Worm (Caenorhabditis elegans): Measurements from ENCODE around the gene best-14.

Gene best-14

ce11 chrV:10556362-10556761 is 1.4 kb upstream of the best-14 start:
- no peak for TF ChIP-seq unc-62 (GFP tag; optimal IDR thresholded peaks at IDR 0.05)

- no peak for TF ChIP-seq unc-62 (GFP tag; optimal IDR thresholded peaks at IDR 0.05)
Measured at ce11 chrV:10557094-10557493, 682 bp upstream of the best-14 start.

ce11 chrV:10560621-10561020 is 2.8 kb downstream of the best-14 start, which contains the start of gene col-152:
TSS of gene col-152 (plus strand) at chrV:10560921.
- no peak for TF ChIP-seq unc-62 (GFP tag; optimal IDR thresholded peaks at IDR 0.05)

ce11 chrV:10561632-10562031 is 3.9 kb downstream of the best-14 start:
- no peak for TF ChIP-seq unc-62 (GFP tag; optimal IDR thresholded peaks at IDR 0.05)

- no peak for TF ChIP-seq unc-62 (GFP tag; optimal IDR thresholded peaks at IDR 0.05)
Measured at ce11 chrV:10562817-10563216, 5.0 kb downstream of the best-14 start.

- TF ChIP-seq unc-62 (GFP tag; optimal IDR thresholded peaks at IDR 0.05): no peak
Measured at ce11 chrV:10564140-10564539, 6.4 kb downstream of the best-14 start.

ce11 chrV:10564830-10565365 is 7.1 kb downstream of the best-14 start, which contains the start of gene cat-4:
TSS of gene cat-4 (plus strand) at chrV:10564880.
- no peak for TF ChIP-seq unc-62 (GFP tag; optimal IDR thresholded peaks at IDR 0.05)

ce11 chrV:10568496-10568895 is 10.7 kb downstream of the best-14 start:
- no peak for TF ChIP-seq unc-62 (GFP tag; optimal IDR thresholded peaks at IDR 0.05)

ce11 chrV:10571523-10571922 is 13.7 kb downstream of the best-14 start:
- TF ChIP-seq unc-62 (GFP tag; optimal IDR thresholded peaks at IDR 0.05): no peak

- no peak for TF ChIP-seq unc-62 (GFP tag; optimal IDR thresholded peaks at IDR 0.05)
Measured at ce11 chrV:10572614-10573013, 14.8 kb downstream of the best-14 start, which contains the start of gene del-6. TSS of gene del-6 (plus strand) at chrV:10572914.

- TF ChIP-seq unc-62 (GFP tag; optimal IDR thresholded peaks at IDR 0.05): no peak
Measured at ce11 chrV:10574197-10574596, 16.4 kb downstream of the best-14 start.

- no peak for TF ChIP-seq unc-62 (GFP tag; optimal IDR thresholded peaks at IDR 0.05)
Measured at ce11 chrV:10576319-10576718, 18.5 kb downstream of the best-14 start, which contains the start of gene vps-54. TSS of gene vps-54 (minus strand) at chrV:10576419.

ce11 chrV:10578226-10578625 is 20.4 kb downstream of the best-14 start, which contains the start of gene mics-1:
TSS of gene mics-1 (minus strand) at chrV:10578326.
- TF ChIP-seq unc-62 (GFP tag; optimal IDR thresholded peaks at IDR 0.05): no peak

- TF ChIP-seq unc-62 (GFP tag; optimal IDR thresholded peaks at IDR 0.05): no peak
Measured at ce11 chrV:10578938-10579337, 21.2 kb downstream of the best-14 start, which contains the start of the genes erh-1 and lpd-9. TSS of gene erh-1 (minus strand) at chrV:10579141. TSS of gene lpd-9 (plus strand) at chrV:10579305.

ce11 chrV:10580638-10581037 is 22.9 kb downstream of the best-14 start:
- no peak for TF ChIP-seq unc-62 (GFP tag; optimal IDR thresholded peaks at IDR 0.05)

- TF ChIP-seq unc-62 (GFP tag; optimal IDR thresholded peaks at IDR 0.05): no peak
Measured at ce11 chrV:10581837-10582300, 24.1 kb downstream of the best-14 start, which contains the start of gene T21C9.6. TSS of gene T21C9.6 (plus strand) at chrV:10581887.

- TF ChIP-seq unc-62 (GFP tag; optimal IDR thresholded peaks at IDR 0.05): no peak
Measured at ce11 chrV:10588694-10589093, 30.9 kb downstream of the best-14 start, which contains the start of gene srg-32. TSS of gene srg-32 (minus strand) at chrV:10588794.
